Fruit fly (Drosophila melanogaster) whole organism, embryonic: ENCODE results near the gene CCDC53.

Experiments used
- ATbp ChIP-seq: fragments of 200-800 bp; sonication (Bioruptor generic); optimal IDR thresholded peaks from 2 replicates; lab custom pipeline; 2017; ENCODE audit warnings: missing biosample characterization, mild to moderate bottlenecking, missing genetic modification characterization, missing genetic modification reagents
- Ada2b ChIP-seq: fragments of 200-800 bp; sonication (Bioruptor generic); IDR thresholded peaks from 2 replicates; pipeline ENCODE4 v1.3.6; 2022; ENCODE audit warnings: missing biosample characterization, missing genetic modification characterization
- Adf1 ChIP-seq: fragments of 200-800 bp; sonication (Bioruptor generic); IDR thresholded peaks from 2 replicates; pipeline ENCODE4 v1.3.6; 2022; ENCODE audit warnings: missing biosample characterization, missing genetic modification characterization
- CG10366 ChIP-seq: fragments of 200-800 bp; sonication (Bioruptor generic); IDR thresholded peaks from 2 replicates; pipeline ENCODE4 v1.3.6; 2022; ENCODE audit warnings: missing biosample characterization, missing genetic modification characterization
- CG11504 ChIP-seq: fragments of 200-800 bp; sonication (Bioruptor generic); optimal IDR thresholded peaks from 3 replicates; lab custom pipeline; 2019; ENCODE audit warnings: missing biosample characterization, mild to moderate bottlenecking, missing genetic modification characterization, moderate library complexity
- CG14965 ChIP-seq: fragments of 200-800 bp; sonication (Bioruptor generic); optimal IDR thresholded peaks from 2 replicates; lab custom pipeline; 2016; ENCODE audit warnings: missing biosample characterization, missing genetic modification characterization, borderline replicate concordance
- CG15269 ChIP-seq: fragments of 200-800 bp; sonication (Bioruptor generic); optimal IDR thresholded peaks from 2 replicates; lab custom pipeline; 2018; ENCODE audit warnings: missing biosample characterization, mild to moderate bottlenecking, missing genetic modification characterization, moderate library complexity
- CG1529 ChIP-seq: fragments of 200-800 bp; sonication (Bioruptor generic); optimal IDR thresholded peaks from 3 replicates; lab custom pipeline; 2018; ENCODE audit warnings: missing biosample characterization, missing genetic modification characterization
- CG15514 ChIP-seq: fragments of 200-800 bp; sonication (Bioruptor generic); optimal IDR thresholded peaks from 3 replicates; lab custom pipeline; 2017; ENCODE audit warnings: missing biosample characterization, missing genetic modification characterization, mild to moderate bottlenecking, moderate library complexity, missing genetic modification reagents
- CG17361 ChIP-seq: fragments of 200-800 bp; sonication (Bioruptor generic); IDR thresholded peaks from 3 replicates; pipeline ENCODE4 v1.3.6; 2022; ENCODE audit warnings: missing biosample characterization, missing genetic modification characterization
- CG18599 ChIP-seq: fragments of 200-800 bp; sonication (Bioruptor generic); optimal IDR thresholded peaks from 3 replicates; lab custom pipeline; 2017; ENCODE audit warnings: missing biosample characterization, missing genetic modification characterization, mild to moderate bottlenecking, moderate library complexity, missing genetic modification reagents
- CG18619 ChIP-seq: fragments of 200-800 bp; sonication (Bioruptor generic); optimal IDR thresholded peaks from 3 replicates; lab custom pipeline; 2017; ENCODE audit warnings: missing biosample characterization, mild to moderate bottlenecking, missing genetic modification characterization
- CG2116 ChIP-seq: fragments of 200-800 bp; sonication (Bioruptor generic); optimal IDR thresholded peaks from 3 replicates; lab custom pipeline; 2018; ENCODE audit warnings: missing biosample characterization, mild to moderate bottlenecking, missing genetic modification characterization
- CG2199 ChIP-seq: fragments of 200-800 bp; sonication (Bioruptor generic); IDR thresholded peaks from 3 replicates; pipeline ENCODE4 v1.3.6; 2022; ENCODE audit warnings: missing biosample characterization, missing genetic modification characterization
- CG3065 ChIP-seq: fragments of 200-800 bp; sonication (Bioruptor generic); optimal IDR thresholded peaks from 2 replicates; lab custom pipeline; 2016; ENCODE audit warnings: missing biosample characterization, missing genetic modification characterization
- CG3163 ChIP-seq: fragments of 200-800 bp; sonication (Bioruptor generic); optimal IDR thresholded peaks from 3 replicates; lab custom pipeline; 2016; ENCODE audit warnings: missing biosample characterization, missing genetic modification characterization
- CG4282 ChIP-seq: fragments of 200-800 bp; sonication (Bioruptor generic); optimal IDR thresholded peaks from 2 replicates; lab custom pipeline; 2016; ENCODE audit warnings: missing biosample characterization, missing genetic modification characterization
- CG4707 ChIP-seq: fragments of 200-800 bp; sonication (Bioruptor generic); optimal IDR thresholded peaks from 2 replicates; lab custom pipeline; 2018; ENCODE audit warnings: missing biosample characterization, mild to moderate bottlenecking, missing genetic modification characterization, moderate library complexity
- CG7372 ChIP-seq: fragments of 200-800 bp; sonication (Bioruptor generic); IDR thresholded peaks from 2 replicates; pipeline ENCODE4 v1.3.6; 2022; ENCODE audit warnings: missing biosample characterization, missing genetic modification characterization
- CG9797 ChIP-seq: fragments of 200-800 bp; sonication (Bioruptor generic); optimal IDR thresholded peaks from 3 replicates; lab custom pipeline; 2018; ENCODE audit warnings: missing biosample characterization, mild to moderate bottlenecking, missing genetic modification characterization
- Camta ChIP-seq: fragments of 200-800 bp; sonication (Bioruptor generic); optimal IDR thresholded peaks from 2 replicates; lab custom pipeline; 2016; ENCODE audit warnings: missing biosample characterization, missing genetic modification characterization
- CkIIα-i1 ChIP-seq: fragments of 200-800 bp; sonication (Bioruptor generic); IDR thresholded peaks from 2 replicates; pipeline ENCODE4 v1.3.6; 2022; ENCODE audit warnings: missing biosample characterization, missing genetic modification characterization
- CoRest ChIP-seq: fragments of 200-800 bp; sonication (Bioruptor generic); optimal IDR thresholded peaks from 3 replicates; lab custom pipeline; 2018; ENCODE audit warnings: missing biosample characterization, mild to moderate bottlenecking, missing genetic modification characterization, moderate library complexity
- Doc2 ChIP-seq: fragments of 200-800 bp; sonication (Bioruptor generic); IDR thresholded peaks from 2 replicates; pipeline ENCODE4 v1.3.6; 2022; ENCODE audit warnings: missing biosample characterization, missing genetic modification characterization
- Dp ChIP-seq: fragments of 200-800 bp; sonication (Bioruptor generic); optimal IDR thresholded peaks from 2 replicates; lab custom pipeline; 2018; ENCODE audit warnings: missing biosample characterization, mild to moderate bottlenecking, missing genetic modification characterization, moderate library complexity
- E2f2 ChIP-seq: fragments of 200-800 bp; sonication (Bioruptor generic); IDR thresholded peaks from 2 replicates; pipeline ENCODE4 v1.3.6; 2022; ENCODE audit warnings: missing biosample characterization, missing genetic modification characterization
- Ets97D ChIP-seq: fragments of 200-800 bp; sonication (Bioruptor generic); optimal IDR thresholded peaks from 3 replicates; lab custom pipeline; 2016; ENCODE audit warnings: missing biosample characterization, missing genetic modification characterization
- HLH3B ChIP-seq: fragments of 200-800 bp; sonication (Bioruptor generic); IDR thresholded peaks from 2 replicates; pipeline ENCODE4 v1.3.6; 2022; ENCODE audit warnings: missing biosample characterization, missing genetic modification characterization
- HmgZ ChIP-seq: fragments of 200-800 bp; sonication (Bioruptor generic); optimal IDR thresholded peaks from 2 replicates; lab custom pipeline; 2018; ENCODE audit warnings: missing biosample characterization, mild to moderate bottlenecking, missing genetic modification characterization
- Hr3 ChIP-seq: fragments of 200-800 bp; sonication (Bioruptor generic); optimal IDR thresholded peaks from 3 replicates; lab custom pipeline; 2016; ENCODE audit warnings: missing biosample characterization, missing genetic modification characterization
- Nf-YC ChIP-seq: fragments of 200-800 bp; optimal IDR thresholded peaks from 3 replicates; lab custom pipeline; 2019; ENCODE audit warnings: missing biosample characterization, mild to moderate bottlenecking, missing genetic modification characterization, moderate library complexity
- Pdp1 ChIP-seq, 2 experiments: fragments of 200-800 bp; sonication (Bioruptor generic); optimal IDR thresholded peaks; 3 replicates each; lab custom pipeline; 2016; ENCODE audit warnings: missing biosample characterization in 2 of 2, missing genetic modification characterization in 2 of 2, mild to moderate bottlenecking in 1 of 2, moderate library complexity in 1 of 2
- Ssrp ChIP-seq: fragments of 200-800 bp; sonication (Bioruptor generic); optimal IDR thresholded peaks from 2 replicates; lab custom pipeline; 2018; ENCODE audit warnings: missing biosample characterization, mild to moderate bottlenecking, missing genetic modification characterization, moderate library complexity
- chinmo ChIP-seq: fragments of 200-800 bp; sonication (Bioruptor generic); IDR thresholded peaks from 4 replicates; pipeline ENCODE4 v1.3.6; 2022; ENCODE audit warnings: missing biosample characterization, missing genetic modification characterization; ENCODE audit not compliant: partially characterized antibody
- dpn ChIP-seq, 2 experiments: fragments of 200-800 bp; sonication (Bioruptor generic); optimal IDR thresholded peaks; 3 replicates each; lab custom pipeline; 2016; ENCODE audit warnings: missing biosample characterization in 2 of 2, missing genetic modification characterization in 2 of 2
- emc ChIP-seq: fragments of 200-800 bp; sonication (Bioruptor generic); optimal IDR thresholded peaks from 2 replicates; lab custom pipeline; 2016; ENCODE audit warnings: missing biosample characterization, missing genetic modification characterization
- ewg ChIP-seq: fragments of 200-800 bp; sonication (Bioruptor generic); optimal IDR thresholded peaks from 3 replicates; lab custom pipeline; 2017; ENCODE audit warnings: mild to moderate bottlenecking, missing biosample characterization, missing genetic modification reagents, missing genetic modification characterization
- fd102C ChIP-seq: fragments of 200-800 bp; sonication (Bioruptor generic); optimal IDR thresholded peaks from 2 replicates; lab custom pipeline; 2018; ENCODE audit warnings: missing biosample characterization, mild to moderate bottlenecking, missing genetic modification characterization, moderate library complexity
- fd3F ChIP-seq: fragments of 200-800 bp; sonication (Bioruptor generic); optimal IDR thresholded peaks from 2 replicates; lab custom pipeline; 2018; ENCODE audit warnings: missing biosample characterization, mild to moderate bottlenecking, missing genetic modification characterization, moderate library complexity
- gcm ChIP-seq: fragments of 200-800 bp; sonication (Bioruptor generic); optimal IDR thresholded peaks from 2 replicates; lab custom pipeline; 2019; ENCODE audit warnings: missing biosample characterization, mild to moderate bottlenecking, missing genetic modification characterization, moderate library complexity
- gfzf ChIP-seq: fragments of 200-800 bp; sonication (Bioruptor generic); optimal IDR thresholded peaks from 2 replicates; lab custom pipeline; 2016; ENCODE audit warnings: missing biosample characterization, mild to moderate bottlenecking, missing genetic modification characterization, moderate library complexity
- lbe ChIP-seq: fragments of 200-800 bp; sonication (Bioruptor generic); optimal IDR thresholded peaks from 2 replicates; lab custom pipeline; 2016; ENCODE audit warnings: missing biosample characterization, mild to moderate bottlenecking, missing genetic modification characterization
- otp ChIP-seq: fragments of 200-800 bp; sonication (Bioruptor generic); IDR thresholded peaks from 3 replicates; pipeline ENCODE4, ENCODE4 v1.3.6; 2022; ENCODE audit warnings: missing biosample characterization, missing genetic modification characterization
- pan ChIP-seq, 4 experiments: fragments of >200 bp in 3 of 4; fragments of 200-800 bp in 1 of 4; sonication (Bioruptor generic) in 1 of 4; optimal IDR thresholded peaks in 3 of 4; IDR thresholded peaks in 1 of 4; 2 replicates each; pipeline versions ENCODE4 v1.3.6 to Lab custom; 2017 to 2022; ENCODE audit warnings: missing biosample characterization in 2 of 4, missing genetic modification characterization in 2 of 4, mixed read lengths in 1 of 4
- psq ChIP-seq: fragments of 200-800 bp; sonication (Bioruptor generic); optimal IDR thresholded peaks from 2 replicates; lab custom pipeline; 2017; ENCODE audit warnings: missing biosample characterization, missing genetic modification characterization
- rib ChIP-seq: fragments of 200-800 bp; sonication (Bioruptor generic); IDR thresholded peaks from 2 replicates; pipeline ENCODE4 v1.3.6; 2022; ENCODE audit warnings: missing biosample characterization, missing genetic modification characterization
- scrt ChIP-seq: fragments of 200-800 bp; sonication (Bioruptor generic); optimal IDR thresholded peaks from 2 replicates; lab custom pipeline; 2018; ENCODE audit warnings: missing biosample characterization, mild to moderate bottlenecking, missing genetic modification characterization, moderate library complexity
- sima ChIP-seq: fragments of 200-800 bp; sonication (Bioruptor generic); optimal IDR thresholded peaks from 2 replicates; lab custom pipeline; 2016; ENCODE audit warnings: missing biosample characterization, missing genetic modification characterization
- stc ChIP-seq: fragments of 200-800 bp; sonication (Bioruptor generic); IDR thresholded peaks from 2 replicates; pipeline ENCODE4 v1.3.6; 2022; ENCODE audit warnings: missing biosample characterization, missing genetic modification characterization

The CCDC53 gene

DNA sequence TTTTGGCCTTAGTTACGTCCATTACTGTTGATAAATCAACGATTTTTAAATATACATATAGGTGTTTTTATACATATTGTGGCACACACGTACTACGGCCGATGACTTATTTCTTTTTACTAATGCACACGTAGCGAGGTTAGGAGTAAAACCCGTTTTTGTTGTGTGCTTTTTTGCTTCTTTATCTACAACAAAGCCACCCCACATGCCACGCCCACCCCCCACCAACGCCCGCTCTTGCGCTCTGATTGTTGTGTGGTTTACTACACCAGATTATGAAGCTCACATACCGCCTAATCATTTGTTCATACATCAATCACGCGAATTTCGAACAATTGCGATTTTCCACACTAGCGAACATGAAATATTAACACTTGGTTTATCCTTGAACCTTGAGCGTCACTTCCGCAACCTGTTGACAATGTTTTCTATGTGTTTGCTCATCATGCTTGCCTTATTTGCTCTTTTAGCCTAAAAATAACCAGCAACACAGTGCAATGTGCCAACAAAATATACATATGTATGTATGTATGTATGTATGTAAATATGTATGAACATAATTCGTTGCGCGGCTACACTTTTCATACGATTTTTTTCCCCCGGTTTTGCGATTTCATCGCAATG lies 47.7 kb upstream of the CCDC53 start (continued):
- TF ChIP-seq Nf-YC: no peak
- no peak for TF ChIP-seq CoRest
- no peak for TF ChIP-seq CG7372 (GFP tag; lab: Robert Waterston, UW)
- no peak for TF ChIP-seq CG1529 (GFP tag; lab: Kevin White, UChicago)
- no peak for TF ChIP-seq emc (GFP tag; lab: Kevin White, UChicago)
- TF ChIP-seq CG18599 (GFP tag; lab: Kevin White, UChicago): no peak
- no peak for TF ChIP-seq CG4282 (GFP tag; lab: Kevin White, UChicago)
- no peak for TF ChIP-seq ATbp (GFP tag; lab: Kevin White, UChicago)
- no peak for TF ChIP-seq CG10366 (GFP tag; lab: Robert Waterston, UW)
- TF ChIP-seq CG18619: no peak
- no peak for TF ChIP-seq Ssrp (tag; lab: Kevin White, UChicago)
- TF ChIP-seq CkIIα-i1 (GFP tag; lab: Robert Waterston, UW): no peak
- no peak for TF ChIP-seq HmgZ
- no peak for TF ChIP-seq gcm (GFP tag; lab: Kevin White, UChicago)
- no peak for TF ChIP-seq CG4707 (GFP tag; lab: Kevin White, UChicago)
- no peak for TF ChIP-seq lbe (GFP tag; lab: Kevin White, UChicago)
- TF ChIP-seq Dp (GFP tag; lab: Kevin White, UChicago): no peak
- no peak for TF ChIP-seq fd3F
- TF ChIP-seq gfzf (GFP tag; lab: Kevin White, UChicago): no peak
- no peak for TF ChIP-seq otp (GFP tag; lab: Robert Waterston, UW)
- no peak for TF ChIP-seq HLH3B
- TF ChIP-seq rib (GFP tag; lab: Robert Waterston, UW): peak; percentile 19; the same call in 1 of the 2 replicates
- no peak for TF ChIP-seq Hr3
- TF ChIP-seq stc (GFP tag; lab: Robert Waterston, UW): peak; percentile 14; the same call in 1 of the 2 replicates
- TF ChIP-seq Pdp1 (GFP tag; optimal IDR thresholded peaks at IDR 0.05; lab: Kevin White, UChicago): peak in 1 of 2 experiments; percentile 17
- TF ChIP-seq pan (optimal IDR thresholded peaks at IDR 0.05; lab: Kevin White, UChicago): no peak
- no peak for TF ChIP-seq pan (GFP tag; optimal IDR thresholded peaks at IDR 0.05 in 1 of 2, IDR thresholded peaks at IDR 0.05 in 1 of 2)
- TF ChIP-seq Adf1: no peak
- TF ChIP-seq CG2116 (GFP tag; lab: Kevin White, UChicago): no peak
- no peak for TF ChIP-seq E2f2 (GFP tag; lab: Robert Waterston, UW)
- no peak for TF ChIP-seq CG14965
- TF ChIP-seq Ets97D: no peak
- TF ChIP-seq dpn (GFP tag; optimal IDR thresholded peaks at IDR 0.05; lab: Kevin White, UChicago): no peak
- no peak for TF ChIP-seq CG9797 (GFP tag; lab: Kevin White, UChicago)
- no peak for TF ChIP-seq CG15269 (tag; lab: Kevin White, UChicago)
- TF ChIP-seq CG3065 (GFP tag; lab: Kevin White, UChicago): peak; percentile 25
- TF ChIP-seq psq (GFP tag; lab: Kevin White, UChicago): no peak
- TF ChIP-seq chinmo (GFP tag; lab: Robert Waterston, UW): 0 out of 4 replicates have a peak, but pooled peaks have one; percentile 20
- no peak for TF ChIP-seq Doc2 (GFP tag; lab: Robert Waterston, UW)
- TF ChIP-seq CG2199 (GFP tag; lab: Robert Waterston, UW): 0 out of 3 replicates have a peak, but pooled peaks have one; percentile 6
- TF ChIP-seq Ada2b (GFP tag; lab: Robert Waterston, UW): no peak
- TF ChIP-seq scrt (GFP tag; lab: Kevin White, UChicago): peak; percentile 64
- TF ChIP-seq CG11504 (tag; lab: Kevin White, UChicago): no peak
- TF ChIP-seq CG3163 (GFP tag; lab: Kevin White, UChicago): no peak
- no peak for TF ChIP-seq Camta (GFP tag; lab: Kevin White, UChicago)
- no peak for TF ChIP-seq sima
- TF ChIP-seq CG17361 (GFP tag; lab: Robert Waterston, UW): no peak
- peak; percentile 35 for TF ChIP-seq ewg (GFP tag; lab: Kevin White, UChicago)
- TF ChIP-seq CG15514 (GFP tag; lab: Kevin White, UChicago): no peak
- TF ChIP-seq fd102C: no peak
